Fruit fly (Drosophila melanogaster): Measurements from ENCODE around the gene Caper.

The Caper gene

dm6 chr2L:7026308-7026707 lies 6.2 kb upstream of the Caper start:
- TF ChIP-seq ttk (optimal IDR thresholded peaks at IDR 0.05) (no peak), psq (optimal IDR thresholded peaks at IDR 0.05) (no peak), h (optimal IDR thresholded peaks at IDR 0.05) (no peak), Myc (optimal IDR thresholded peaks at IDR 0.05) (no peak), insv (optimal IDR thresholded peaks at IDR 0.05) (no peak), Sin3A (optimal IDR thresholded peaks at IDR 0.05) (no peak)

dm6 chr2L:7026988-7027908 lies 5.3 kb upstream of the Caper start, which contains the start of the genes CG31908 and MME1:
Gene CG31908, minus strand, starts transcription at chr2L:7027389.
Gene MME1, plus strand, starts transcription at chr2L:7027526.
- no peak for TF ChIP-seq ttk (optimal IDR thresholded peaks at IDR 0.05)
- no peak for TF ChIP-seq insv (optimal IDR thresholded peaks at IDR 0.05)
- TF ChIP-seq Sin3A (optimal IDR thresholded peaks at IDR 0.05): no peak

- TF ChIP-seq insv (optimal IDR thresholded peaks at IDR 0.05) (no peak), Sin3A (optimal IDR thresholded peaks at IDR 0.05) (no peak), ttk (optimal IDR thresholded peaks at IDR 0.05) (no peak), h (optimal IDR thresholded peaks at IDR 0.05) (no peak), Myc (optimal IDR thresholded peaks at IDR 0.05) (no peak), psq (optimal IDR thresholded peaks at IDR 0.05) (no peak)
These were observed 4.1 kb upstream of the Caper start for dm6 chr2L:7028440-7028839.

dm6 chr2L:7028990-7029389 lies 3.5 kb upstream of the Caper start:
- TF ChIP-seq psq (optimal IDR thresholded peaks at IDR 0.05): no peak
- TF ChIP-seq insv (optimal IDR thresholded peaks at IDR 0.05): peak; percentile 92

dm6 chr2L:7033100-7033675 lies 667 bp downstream of the Caper start:
- TF ChIP-seq Sin3A (optimal IDR thresholded peaks at IDR 0.05) (no peak), psq (optimal IDR thresholded peaks at IDR 0.05) (no peak), ttk (optimal IDR thresholded peaks at IDR 0.05) (no peak), insv (optimal IDR thresholded peaks at IDR 0.05) (no peak), h (optimal IDR thresholded peaks at IDR 0.05) (no peak), Myc (optimal IDR thresholded peaks at IDR 0.05) (no peak)

- TF ChIP-seq insv (optimal IDR thresholded peaks at IDR 0.05): no peak
- TF ChIP-seq Myc (optimal IDR thresholded peaks at IDR 0.05): no peak
- TF ChIP-seq Sin3A (optimal IDR thresholded peaks at IDR 0.05): no peak
- no peak for TF ChIP-seq psq (optimal IDR thresholded peaks at IDR 0.05)
- TF ChIP-seq h (optimal IDR thresholded peaks at IDR 0.05): no peak
- no peak for TF ChIP-seq ttk (optimal IDR thresholded peaks at IDR 0.05)
These were observed 5.3 kb downstream of the Caper start, which contains the start of gene milt for dm6 chr2L:7037773-7038327. Gene milt, plus strand, starts transcription at chr2L:7037823.

dm6 chr2L:7038404-7039341 lies 6.2 kb downstream of the Caper start:
- no peak for TF ChIP-seq Myc (optimal IDR thresholded peaks at IDR 0.05)
- TF ChIP-seq h (optimal IDR thresholded peaks at IDR 0.05): no peak
- TF ChIP-seq Sin3A (optimal IDR thresholded peaks at IDR 0.05): no peak
- no peak for TF ChIP-seq insv (optimal IDR thresholded peaks at IDR 0.05)
- no peak for TF ChIP-seq ttk (optimal IDR thresholded peaks at IDR 0.05)
- TF ChIP-seq psq (optimal IDR thresholded peaks at IDR 0.05): no peak

- no peak for TF ChIP-seq Sin3A (optimal IDR thresholded peaks at IDR 0.05)
- no peak for TF ChIP-seq Myc (optimal IDR thresholded peaks at IDR 0.05)
- no peak for TF ChIP-seq h (optimal IDR thresholded peaks at IDR 0.05)
- no peak for TF ChIP-seq insv (optimal IDR thresholded peaks at IDR 0.05)
- no peak for TF ChIP-seq ttk (optimal IDR thresholded peaks at IDR 0.05)
- no peak for TF ChIP-seq psq (optimal IDR thresholded peaks at IDR 0.05)
These were observed 6.8 kb downstream of the Caper start for dm6 chr2L:7039342-7039684.

dm6 chr2L:7042150-7042811 lies 9.8 kb downstream of the Caper start:
- TF ChIP-seq insv (optimal IDR thresholded peaks at IDR 0.05) (no peak), Sin3A (optimal IDR thresholded peaks at IDR 0.05) (no peak), psq (optimal IDR thresholded peaks at IDR 0.05) (no peak), h (optimal IDR thresholded peaks at IDR 0.05) (no peak), ttk (optimal IDR thresholded peaks at IDR 0.05) (no peak), Myc (optimal IDR thresholded peaks at IDR 0.05) (no peak)

dm6 chr2L:7043039-7043905 lies 10.8 kb downstream of the Caper start:
- TF ChIP-seq ttk (optimal IDR thresholded peaks at IDR 0.05): no peak
- no peak for TF ChIP-seq Myc (optimal IDR thresholded peaks at IDR 0.05)
- no peak for TF ChIP-seq insv (optimal IDR thresholded peaks at IDR 0.05)
- no peak for TF ChIP-seq psq (optimal IDR thresholded peaks at IDR 0.05)
- TF ChIP-seq Sin3A (optimal IDR thresholded peaks at IDR 0.05): no peak
- no peak for TF ChIP-seq h (optimal IDR thresholded peaks at IDR 0.05)
